Worm (Caenorhabditis elegans): ENCODE results near the gene F07C3.9.

The F07C3.9 gene

DNA sequence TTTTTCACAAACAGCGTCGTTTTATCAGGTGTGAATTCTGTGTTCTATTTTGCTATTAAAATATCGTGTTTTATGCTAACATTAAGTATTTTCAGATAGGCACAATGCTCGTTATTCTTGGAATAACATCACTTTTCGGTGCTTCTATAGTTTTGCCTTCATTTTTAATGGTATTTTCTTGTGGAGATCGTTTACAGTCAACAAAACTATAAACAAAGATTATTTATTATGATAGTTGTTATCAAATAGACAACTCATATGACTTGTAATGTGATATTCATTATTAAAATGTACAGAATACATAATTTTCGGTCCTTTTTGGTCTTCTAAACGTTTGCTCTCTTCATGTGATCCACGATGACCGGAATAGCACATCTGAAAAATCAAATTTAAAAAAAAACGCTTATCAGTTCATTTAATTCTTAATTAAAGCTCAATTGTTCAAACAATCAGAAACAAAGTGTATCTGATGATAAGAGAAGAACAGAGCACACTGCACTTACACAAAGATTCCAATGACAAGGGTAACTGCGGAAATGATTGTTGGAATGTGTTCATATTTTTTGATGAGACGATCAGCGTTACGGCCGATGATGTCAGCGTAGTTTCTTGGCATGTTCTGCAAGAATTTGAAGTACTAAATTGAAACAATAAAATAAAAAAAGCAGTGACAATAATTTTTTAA is at the start of gene F07C3.9:
F07C3.9 (minus strand) TSS at position 635 of the 685 bp plus-strand sequence.
- no peak for TF ChIP-seq unc-62 (GFP tag; optimal IDR thresholded peaks at IDR 0.05)
- no peak for TF ChIP-seq tlp-1 (tag; optimal IDR thresholded peaks at IDR 0.05)
- no peak for TF ChIP-seq swsn-7 (tag; optimal IDR thresholded peaks at IDR 0.05)
- TF ChIP-seq efl-1 (optimal IDR thresholded peaks at IDR 0.05): no peak
- TF ChIP-seq efl-1 (GFP tag; optimal IDR thresholded peaks at IDR 0.05 in 1 of 2): peak in 1 of 2 experiments; percentile 23
- no peak for TF ChIP-seq xbp-1 (tag; optimal IDR thresholded peaks at IDR 0.05)
- peak; percentile 77 for TF ChIP-seq elt-2 (tag; optimal IDR thresholded peaks at IDR 0.05)
- TF ChIP-seq nhr-20 (tag; optimal IDR thresholded peaks at IDR 0.05): no peak
- TF ChIP-seq pqm-1 (tag; optimal IDR thresholded peaks at IDR 0.05): no peak
- no peak for TF ChIP-seq lin-15B (tag; optimal IDR thresholded peaks at IDR 0.05)

DNA sequence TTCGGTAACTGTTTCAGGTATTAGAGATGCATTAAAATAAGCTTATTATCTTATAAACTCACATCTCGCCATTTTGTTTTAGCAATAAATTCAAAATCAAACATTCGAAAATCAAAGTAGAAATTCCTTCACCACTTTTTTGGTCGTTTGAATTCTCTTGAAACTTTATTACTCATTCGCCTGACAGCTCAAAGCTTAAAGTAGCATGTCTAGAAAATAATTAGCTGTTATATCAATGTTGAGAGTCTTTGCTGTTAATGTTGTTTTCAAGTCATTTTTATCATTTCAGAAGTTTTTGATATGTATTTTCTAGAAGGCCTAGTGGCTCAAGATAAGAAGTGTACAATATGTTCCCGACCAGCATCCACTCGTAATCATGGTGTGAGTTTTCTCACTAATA is 48.6 kb upstream of the F07C3.9 start, which contains the start of gene nhr-39:
nhr-39 (plus strand) TSS at position 301 of the 400 bp plus-strand sequence.
- no peak for TF ChIP-seq ets-5 (GFP tag; IDR thresholded peaks at IDR 0.05)
- TF ChIP-seq nhr-90 (tag; optimal IDR thresholded peaks at IDR 0.05; ENCODE audit: poor library complexity): no peak
- TF ChIP-seq isw-1 (GFP tag; IDR thresholded peaks at IDR 0.05): no peak
- no peak for TF ChIP-seq vab-15 (tag; optimal IDR thresholded peaks at IDR 0.05)
- TF ChIP-seq sox-4 (tag; optimal IDR thresholded peaks at IDR 0.05): no peak
- TF ChIP-seq sup-37 (GFP tag; optimal IDR thresholded peaks at IDR 0.05): no peak
- TF ChIP-seq C16A3.4 (tag; optimal IDR thresholded peaks at IDR 0.05): no peak
- no peak for TF ChIP-seq unc-30 (tag; optimal IDR thresholded peaks at IDR 0.05)

DNA sequence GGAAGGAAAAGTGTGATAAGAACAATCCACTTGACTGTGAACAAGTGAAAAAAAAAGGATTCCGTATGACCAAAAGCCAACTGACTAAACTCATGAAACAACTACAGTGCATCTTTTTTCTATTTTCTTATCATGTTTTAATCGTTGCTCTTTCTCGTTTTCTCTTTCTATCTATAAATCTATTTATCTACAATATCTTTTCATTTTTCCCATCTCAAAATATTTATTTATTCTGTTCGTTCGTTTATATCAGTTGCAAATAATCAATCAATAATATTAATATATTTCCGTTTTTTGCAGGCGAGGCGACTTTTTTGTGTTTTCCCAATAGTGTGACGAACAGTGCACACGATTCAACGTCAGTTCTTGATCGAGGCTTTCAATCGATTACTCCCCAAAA is 42.9 kb upstream of the F07C3.9 start, which contains the start of gene F44A2.5:
F44A2.5 (plus strand) TSS at position 301 of the 400 bp plus-strand sequence.
- TF ChIP-seq swsn-7 (tag; optimal IDR thresholded peaks at IDR 0.05) (no peak), tlp-1 (tag; optimal IDR thresholded peaks at IDR 0.05) (no peak), nhr-28 (tag; optimal IDR thresholded peaks at IDR 0.05) (no peak), snpc-4 (tag; optimal IDR thresholded peaks at IDR 0.05) (no peak), pax-3 (tag; optimal IDR thresholded peaks at IDR 0.05) (no peak)

DNA sequence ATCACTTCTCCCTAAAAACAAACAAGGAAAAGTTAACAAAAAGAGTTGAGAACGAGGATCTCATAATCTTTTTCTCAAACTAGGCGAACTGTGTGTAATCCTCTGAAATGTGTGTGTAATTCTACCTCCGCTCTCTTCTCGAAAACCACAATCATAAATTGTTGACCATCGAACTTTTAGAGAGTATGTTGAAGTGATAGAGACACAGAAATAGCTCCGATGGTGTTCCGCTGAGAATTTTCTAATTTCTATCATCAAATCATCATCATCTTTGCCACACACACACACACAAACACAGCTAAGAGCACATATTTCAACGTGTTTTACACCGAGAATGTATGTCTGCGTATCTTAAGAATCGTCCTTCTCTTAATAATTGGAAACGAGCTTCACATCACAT is 41.1 kb upstream of the F07C3.9 start:
- TF ChIP-seq dsc-1 (tag; optimal IDR thresholded peaks at IDR 0.05) (peak; percentile 25), ceh-82 (tag; optimal IDR thresholded peaks at IDR 0.05) (no peak), dpl-1 (GFP tag; optimal IDR thresholded peaks at IDR 0.05) (no peak), elt-2 (tag; optimal IDR thresholded peaks at IDR 0.05) (no peak), lin-14 (GFP tag; optimal IDR thresholded peaks at IDR 0.05) (peak; percentile 15)

DNA sequence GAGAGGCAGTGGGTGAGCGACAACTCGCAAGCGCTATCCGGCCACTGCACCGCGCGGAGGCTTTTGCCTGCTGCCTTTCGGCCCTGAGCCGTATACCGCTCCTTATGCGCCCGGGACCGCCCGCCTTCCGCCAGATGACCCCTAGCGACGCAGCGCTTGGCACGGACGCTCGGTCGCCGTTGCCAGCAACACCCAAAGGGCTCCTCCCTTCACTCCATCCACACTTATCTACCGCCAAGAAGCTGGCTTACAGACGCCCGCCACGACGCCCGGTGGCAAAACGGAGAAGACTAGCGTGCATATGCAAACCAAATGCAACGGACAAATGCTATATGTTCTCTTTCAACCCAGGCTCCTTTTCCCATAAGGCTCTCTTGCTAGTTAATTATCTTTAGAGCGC is 38.9 kb upstream of the F07C3.9 start:
- TF ChIP-seq ceh-8 (GFP tag; optimal IDR thresholded peaks at IDR 0.05): peak; percentile 1
- peak; percentile 24 for TF ChIP-seq nhr-71 (tag; optimal IDR thresholded peaks at IDR 0.05)
- no peak for TF ChIP-seq sup-37 (GFP tag; optimal IDR thresholded peaks at IDR 0.05)
- TF ChIP-seq C16A3.4 (tag; optimal IDR thresholded peaks at IDR 0.05): no peak
- TF ChIP-seq nhr-11 (tag; optimal IDR thresholded peaks at IDR 0.05): no peak
- TF ChIP-seq nhr-85 (tag): no peak
- TF ChIP-seq ztf-4 (tag; optimal IDR thresholded peaks at IDR 0.05): no peak
- TF ChIP-seq egl-13 (tag; optimal IDR thresholded peaks at IDR 0.05): peak; percentile 1
- TF ChIP-seq xbp-1 (tag; optimal IDR thresholded peaks at IDR 0.05): no peak
- no peak for TF ChIP-seq tbx-2 (tag; optimal IDR thresholded peaks at IDR 0.05)
- no peak for TF ChIP-seq nhr-237 (tag; optimal IDR thresholded peaks at IDR 0.05)
- no peak for TF ChIP-seq mef-2 (tag; optimal IDR thresholded peaks at IDR 0.05)
- no peak for TF ChIP-seq egl-27 (tag; optimal IDR thresholded peaks at IDR 0.05)
- no peak for TF ChIP-seq grh-1 (GFP tag; IDR thresholded peaks at IDR 0.05)
- TF ChIP-seq alr-1 (tag; optimal IDR thresholded peaks at IDR 0.05; ENCODE audit: borderline replicate concordance): no peak
- TF ChIP-seq nhr-20 (tag; optimal IDR thresholded peaks at IDR 0.05): no peak
- no peak for TF ChIP-seq nhr-90 (tag; optimal IDR thresholded peaks at IDR 0.05; ENCODE audit: poor library complexity)
- TF ChIP-seq dsc-1 (tag; optimal IDR thresholded peaks at IDR 0.05): peak; percentile 27
- no peak for TF ChIP-seq C34B4.2 (tag; optimal IDR thresholded peaks at IDR 0.05)
- TF ChIP-seq snpc-4 (tag; optimal IDR thresholded peaks at IDR 0.05): no peak
- no peak for TF ChIP-seq ets-5 (GFP tag; IDR thresholded peaks at IDR 0.05)
- TF ChIP-seq elt-3 (tag; optimal IDR thresholded peaks at IDR 0.05): no peak
- no peak for TF ChIP-seq lin-35 (GFP tag; optimal IDR thresholded peaks at IDR 0.05)
- TF ChIP-seq tlp-1 (tag; optimal IDR thresholded peaks at IDR 0.05): no peak
- no peak for TF ChIP-seq ceh-63 (GFP tag; optimal IDR thresholded peaks at IDR 0.05)
- no peak for TF ChIP-seq unc-130 (tag; optimal IDR thresholded peaks at IDR 0.05)
- TF ChIP-seq jun-1 (tag; optimal IDR thresholded peaks at IDR 0.05): no peak
